Worm (Caenorhabditis elegans): ENCODE measurements around the gene col-88.

ce11 chrIII:72078-72477 lies 31.2 kb downstream of the col-88 start:
- no peak for TF ChIP-seq him-1 (tag; optimal IDR thresholded peaks at IDR 0.05)
- no peak for TF ChIP-seq dao-5 (tag; optimal IDR thresholded peaks at IDR 0.05)
